Worm (Caenorhabditis elegans): ENCODE results near the gene srw-63.

The srw-63 gene

ce11 chrIV:14032620-14033501 is 17.1 kb upstream of the srw-63 start (continued):
- TF ChIP-seq ceh-27 (GFP tag; optimal IDR thresholded peaks at IDR 0.05) (peak; percentile 53), F33H1.4 (GFP tag; IDR thresholded peaks at IDR 0.05) (peak; percentile 25), hmg-1.2 (GFP tag; IDR thresholded peaks at IDR 0.05) (no peak; the same call in 1 of the 2 replicates), lir-1 (GFP tag; conservative IDR thresholded peaks at IDR 0.05) (no peak), ztf-3 (GFP tag; optimal IDR thresholded peaks at IDR 0.05) (no peak), F49E8.2 (tag; optimal IDR thresholded peaks at IDR 0.05; ENCODE audit: insufficient read depth) (no peak), ceh-100 (GFP tag; IDR thresholded peaks at IDR 0.05) (peak; percentile 28; the same call in 1 of the 2 replicates), ceh-58 (GFP tag; IDR thresholded peaks at IDR 0.05) (no peak), ama-1 (optimal IDR thresholded peaks at IDR 0.05) (no peak), ama-1 (GFP tag; optimal IDR thresholded peaks at IDR 0.05) (no peak), hmg-20 (GFP tag; IDR thresholded peaks at IDR 0.05) (no peak), C17E4.6 (GFP tag; IDR thresholded peaks at IDR 0.05) (no peak), madf-8 (GFP tag; conservative IDR thresholded peaks at IDR 0.05) (no peak), xnd-1 (tag; optimal IDR thresholded peaks at IDR 0.05) (no peak), egl-18 (GFP tag; IDR thresholded peaks at IDR 0.05) (no peak), C06A6.2 (GFP tag; conservative IDR thresholded peaks at IDR 0.05) (peak; percentile 76), T07F8.4 (tag; optimal IDR thresholded peaks at IDR 0.05) (no peak), let-607 (tag; optimal IDR thresholded peaks at IDR 0.05) (peak in 1 of 2 experiments; percentile 57), F57C9.4 (tag; optimal IDR thresholded peaks at IDR 0.05) (no peak), snpc-1.1 (tag; optimal IDR thresholded peaks at IDR 0.05; ENCODE audit: insufficient read depth) (no peak), ccch-3 (GFP tag; optimal IDR thresholded peaks at IDR 0.05) (no peak), hlh-12 (tag; optimal IDR thresholded peaks at IDR 0.05) (no peak), B0019.2 (GFP tag; conservative IDR thresholded peaks at IDR 0.05) (no peak), tbx-9 (tag; optimal IDR thresholded peaks at IDR 0.05; ENCODE audit: borderline replicate concordance) (no peak), nfya-1 (tag; optimal IDR thresholded peaks at IDR 0.05; ENCODE audit: borderline replicate concordance, insufficient read depth) (no peak), ztf-6 (GFP tag; IDR thresholded peaks at IDR 0.05) (no peak), Y53F4B.3 (GFP tag; IDR thresholded peaks at IDR 0.05) (no peak), ekl-4 (GFP tag; IDR thresholded peaks at IDR 0.05) (peak; percentile 94), ztf-26 (tag; optimal IDR thresholded peaks at IDR 0.05) (peak; percentile 58), tlf-1 (GFP tag; optimal IDR thresholded peaks at IDR 0.05) (peak; percentile 14), madf-3 (GFP tag; IDR thresholded peaks at IDR 0.05) (peak; percentile 83), F10E7.11 (tag; optimal IDR thresholded peaks at IDR 0.05) (no peak), attf-3 (GFP tag; conservative IDR thresholded peaks at IDR 0.05) (no peak), mes-4 (tag; optimal IDR thresholded peaks at IDR 0.05) (no peak), B0035.1 (tag; optimal IDR thresholded peaks at IDR 0.05) (no peak), F52B5.7 (tag; optimal IDR thresholded peaks at IDR 0.05) (no peak), snpc-4 (GFP tag; optimal IDR thresholded peaks at IDR 0.05) (peak; percentile 47), snpc-4 (tag; optimal IDR thresholded peaks at IDR 0.05) (peak in 3 of 4 experiments; percentile 48 to 72 (median 61)), aptf-3 (GFP tag; IDR thresholded peaks at IDR 0.05) (no peak), Y79H2A.3 (GFP tag; conservative IDR thresholded peaks at IDR 0.05) (no peak), hsf-1 (GFP tag; IDR thresholded peaks at IDR 0.05) (peak; percentile 96), nhr-90 (tag; optimal IDR thresholded peaks at IDR 0.05) (no peak), lag-1 (GFP tag; IDR thresholded peaks at IDR 0.05) (no peak), ets-4 (GFP tag; optimal IDR thresholded peaks at IDR 0.05) (no peak), egrh-3 (GFP tag; IDR thresholded peaks at IDR 0.05) (no peak), nhr-120 (GFP tag; IDR thresholded peaks at IDR 0.05) (no peak), ztf-28 (GFP tag; IDR thresholded peaks at IDR 0.05) (no peak), dpl-1 (GFP tag; optimal IDR thresholded peaks at IDR 0.05) (no peak)

Measured in whole organism, young adult.